Worm (Caenorhabditis elegans): ENCODE measurements around the gene sre-28.

- TF ChIP-seq tab-1 (GFP tag; IDR thresholded peaks at IDR 0.05) = no peak
- no peak for TF ChIP-seq ztf-29 (GFP tag; IDR thresholded peaks at IDR 0.05)
- TF ChIP-seq flt-1 (GFP tag; IDR thresholded peaks at IDR 0.05) = no peak
- no peak for TF ChIP-seq ztf-23 (GFP tag; IDR thresholded peaks at IDR 0.05)
- no peak for TF ChIP-seq ref-1 (GFP tag; conservative IDR thresholded peaks at IDR 0.05)
- TF ChIP-seq med-1 (GFP tag; optimal IDR thresholded peaks at IDR 0.05; ENCODE audit: insufficient read depth) = no peak
Measured at ce11 chrV:9906115-9906514, 38.1 kb upstream of the sre-28 start, which contains the start of gene fipr-11.

Data from whole organism, midembryonic.